Fruit fly (Drosophila melanogaster) whole organism, embryonic: Measurements from ENCODE around the gene Ant2.

Source experiments
- BEAF-32 ChIP-seq: fragments of 200-800 bp; sonication (Bioruptor generic); optimal IDR thresholded peaks from 3 replicates; lab custom pipeline; 2017; ENCODE audit warnings: missing biosample characterization, missing genetic modification characterization, mild to moderate bottlenecking, moderate library complexity, missing genetic modification reagents
- Bdp1 ChIP-seq: fragments of 200-800 bp; sonication (Bioruptor generic); optimal IDR thresholded peaks from 3 replicates; lab custom pipeline; 2016; ENCODE audit warnings: missing biosample characterization, missing genetic modification characterization
- CG10267 ChIP-seq: fragments of 200-800 bp; sonication (Bioruptor generic); optimal IDR thresholded peaks from 2 replicates; lab custom pipeline; 2018; ENCODE audit warnings: missing biosample characterization, mild to moderate bottlenecking, missing genetic modification characterization, moderate library complexity
- CG10366 ChIP-seq: fragments of 200-800 bp; sonication (Bioruptor generic); IDR thresholded peaks from 2 replicates; pipeline ENCODE4 v1.3.6; 2022; ENCODE audit warnings: missing biosample characterization, missing genetic modification characterization
- CG10543 ChIP-seq: fragments of 200-800 bp; sonication (Bioruptor generic); optimal IDR thresholded peaks from 3 replicates; lab custom pipeline; 2017; ENCODE audit warnings: missing biosample characterization, mild to moderate bottlenecking, missing genetic modification characterization, moderate library complexity
- CG12155 ChIP-seq: fragments of 200-800 bp; sonication (Bioruptor generic); optimal IDR thresholded peaks from 3 replicates; lab custom pipeline; 2016; ENCODE audit warnings: missing biosample characterization, missing genetic modification characterization
- CG12236 ChIP-seq: fragments of 200-800 bp; sonication (Bioruptor generic); optimal IDR thresholded peaks from 2 replicates; lab custom pipeline; 2016; ENCODE audit warnings: missing biosample characterization, missing genetic modification characterization
- CG13296 ChIP-seq: fragments of 200-800 bp; sonication (Bioruptor generic); optimal IDR thresholded peaks from 3 replicates; lab custom pipeline; 2018; ENCODE audit warnings: missing biosample characterization, mild to moderate bottlenecking, missing genetic modification characterization
- CG13424 ChIP-seq: fragments of 200-800 bp; sonication (Bioruptor generic); optimal IDR thresholded peaks from 2 replicates; lab custom pipeline; 2019; ENCODE audit warnings: missing biosample characterization, mild to moderate bottlenecking, missing genetic modification characterization, moderate library complexity
- CG14667 ChIP-seq: fragments of 200-800 bp; sonication (Bioruptor generic); IDR thresholded peaks from 2 replicates; pipeline ENCODE4 v1.3.6; 2022; ENCODE audit warnings: missing biosample characterization, missing genetic modification characterization
- CG15073 ChIP-seq: fragments of 200-800 bp; sonication (Bioruptor generic); optimal IDR thresholded peaks from 2 replicates; lab custom pipeline; 2016; ENCODE audit warnings: missing biosample characterization, missing genetic modification characterization
- CG16779 ChIP-seq: fragments of 200-800 bp; sonication (Bioruptor generic); IDR thresholded peaks from 2 replicates; pipeline ENCODE4 v1.3.6; 2022; ENCODE audit warnings: missing biosample characterization, missing genetic modification characterization
- CG17568 ChIP-seq: fragments of 200-800 bp; sonication (Bioruptor generic); optimal IDR thresholded peaks from 2 replicates; lab custom pipeline; 2018; ENCODE audit warnings: missing biosample characterization, mild to moderate bottlenecking, missing genetic modification characterization, moderate library complexity
- CG18476 ChIP-seq: fragments of 200-800 bp; sonication (Bioruptor generic); optimal IDR thresholded peaks from 2 replicates; lab custom pipeline; 2016; ENCODE audit warnings: missing biosample characterization, mild to moderate bottlenecking, missing genetic modification characterization
- CG18619 ChIP-seq: fragments of 200-800 bp; sonication (Bioruptor generic); optimal IDR thresholded peaks from 3 replicates; lab custom pipeline; 2017; ENCODE audit warnings: missing biosample characterization, mild to moderate bottlenecking, missing genetic modification characterization
- CG2120 ChIP-seq: fragments of 200-800 bp; sonication (Bioruptor generic); optimal IDR thresholded peaks from 3 replicates; lab custom pipeline; 2016; ENCODE audit warnings: missing biosample characterization, missing genetic modification characterization
- CG2712 ChIP-seq: fragments of 200-800 bp; optimal IDR thresholded peaks from 3 replicates; lab custom pipeline; 2019; ENCODE audit warnings: missing biosample characterization, mild to moderate bottlenecking, missing genetic modification characterization, moderate library complexity
- CG3726 ChIP-seq: fragments of 200-800 bp; sonication (Bioruptor generic); IDR thresholded peaks from 3 replicates; pipeline ENCODE4, ENCODE4 v1.3.6; 2022; ENCODE audit warnings: missing biosample characterization, missing genetic modification characterization
- CG4424 ChIP-seq: fragments of 200-800 bp; sonication (Bioruptor generic); optimal IDR thresholded peaks from 3 replicates; lab custom pipeline; 2016; ENCODE audit warnings: missing biosample characterization, missing genetic modification characterization
- CG4707 ChIP-seq: fragments of 200-800 bp; sonication (Bioruptor generic); optimal IDR thresholded peaks from 2 replicates; lab custom pipeline; 2018; ENCODE audit warnings: missing biosample characterization, mild to moderate bottlenecking, missing genetic modification characterization, moderate library complexity
- CG4854 ChIP-seq: fragments of 200-800 bp; sonication (Bioruptor generic); optimal IDR thresholded peaks from 2 replicates; lab custom pipeline; 2016; ENCODE audit warnings: missing biosample characterization, missing genetic modification characterization, inconsistent platforms
- CG6254 ChIP-seq: fragments of 200-800 bp; sonication (Bioruptor generic); optimal IDR thresholded peaks from 3 replicates; lab custom pipeline; 2017; ENCODE audit warnings: mild to moderate bottlenecking, missing biosample characterization, missing genetic modification reagents, missing genetic modification characterization
- CG7271 ChIP-seq: fragments of 200-800 bp; sonication (Bioruptor generic); optimal IDR thresholded peaks from 2 replicates; lab custom pipeline; 2018; ENCODE audit warnings: missing biosample characterization, mild to moderate bottlenecking, missing genetic modification characterization, moderate library complexity
- CG7556 ChIP-seq: fragments of 200-800 bp; sonication (Bioruptor generic); optimal IDR thresholded peaks from 2 replicates; lab custom pipeline; 2017; ENCODE audit warnings: missing biosample characterization, mild to moderate bottlenecking, missing genetic modification characterization
- CG7786 ChIP-seq: fragments of 200-800 bp; sonication (Bioruptor generic); optimal IDR thresholded peaks from 2 replicates; lab custom pipeline; 2016; ENCODE audit warnings: missing biosample characterization, missing genetic modification characterization
- CG8924 ChIP-seq: fragments of 200-800 bp; optimal IDR thresholded peaks from 3 replicates; lab custom pipeline; 2019; ENCODE audit warnings: missing biosample characterization, mild to moderate bottlenecking, missing genetic modification characterization, moderate library complexity
- CG9797 ChIP-seq: fragments of 200-800 bp; sonication (Bioruptor generic); optimal IDR thresholded peaks from 3 replicates; lab custom pipeline; 2018; ENCODE audit warnings: missing biosample characterization, mild to moderate bottlenecking, missing genetic modification characterization
- Deaf1 ChIP-seq: fragments of 200-800 bp; optimal IDR thresholded peaks from 3 replicates; lab custom pipeline; 2019; ENCODE audit warnings: missing biosample characterization, mild to moderate bottlenecking, missing genetic modification characterization, moderate library complexity
- Elba2 ChIP-seq: fragments of 200-800 bp; sonication (Bioruptor generic); optimal IDR thresholded peaks from 3 replicates; lab custom pipeline; 2016; ENCODE audit warnings: missing biosample characterization, missing genetic modification characterization
- H15 ChIP-seq: fragments of 200-800 bp; sonication (Bioruptor generic); IDR thresholded peaks from 3 replicates; pipeline ENCODE4 v1.3.6; 2022; ENCODE audit warnings: missing biosample characterization, missing genetic modification characterization
- Lhr ChIP-seq: fragments of 200-800 bp; sonication (Bioruptor generic); optimal IDR thresholded peaks from 3 replicates; lab custom pipeline; 2017; ENCODE audit warnings: mild to moderate bottlenecking, missing biosample characterization, missing genetic modification reagents, missing genetic modification characterization
- Meics ChIP-seq: fragments of 200-800 bp; sonication (Bioruptor generic); optimal IDR thresholded peaks from 2 replicates; lab custom pipeline; 2017; ENCODE audit warnings: missing biosample characterization, mild to moderate bottlenecking, missing genetic modification characterization
- NC2β ChIP-seq: fragments of 200-800 bp; sonication (Bioruptor generic); optimal IDR thresholded peaks from 2 replicates; lab custom pipeline; 2016; ENCODE audit warnings: missing biosample characterization, missing genetic modification characterization
- Sox102F ChIP-seq: fragments of 200-800 bp; sonication (Bioruptor generic); optimal IDR thresholded peaks from 2 replicates; lab custom pipeline; 2018; ENCODE audit warnings: missing biosample characterization, mild to moderate bottlenecking, missing genetic modification characterization, moderate library complexity
- Taf1 ChIP-seq: fragments of 200-800 bp; sonication (Bioruptor generic); IDR thresholded peaks from 2 replicates; pipeline ENCODE4 v1.3.6; 2022; ENCODE audit warnings: missing biosample characterization, missing genetic modification characterization
- Tbp ChIP-seq: fragments of >200 bp; optimal IDR thresholded peaks from 2 replicates; lab custom pipeline; 2018; ENCODE audit warnings: missing biosample characterization, missing genetic modification characterization
- Trl ChIP-seq, 3 experiments: fragments of >200 bp in 2 of 3; fragments of 200-800 bp in 1 of 3; sonication (Bioruptor generic) in 1 of 3; optimal IDR thresholded peaks; 2 replicates in 1 of 3; 3 replicates in 2 of 3; lab custom pipeline; 2016 to 2017; ENCODE audit warnings: missing biosample characterization in 1 of 3, missing genetic modification characterization in 1 of 3
- al ChIP-seq: fragments of 200-800 bp; sonication (Bioruptor generic); IDR thresholded peaks from 2 replicates; pipeline ENCODE4 v1.3.6; 2022; ENCODE audit warnings: missing biosample characterization, missing genetic modification characterization
- dati ChIP-seq: fragments of 200-800 bp; sonication (Bioruptor generic); IDR thresholded peaks from 2 replicates; pipeline ENCODE4 v1.3.6; 2022; ENCODE audit warnings: missing biosample characterization, missing genetic modification characterization
- dimm ChIP-seq: fragments of 200-800 bp; sonication (Bioruptor generic); IDR thresholded peaks from 2 replicates; pipeline ENCODE4 v1.3.6; 2022; ENCODE audit warnings: missing biosample characterization, missing genetic modification characterization
- dpn ChIP-seq, 2 experiments: fragments of 200-800 bp; sonication (Bioruptor generic); optimal IDR thresholded peaks; 3 replicates each; lab custom pipeline; 2016; ENCODE audit warnings: missing biosample characterization in 2 of 2, missing genetic modification characterization in 2 of 2
- dysf ChIP-seq: fragments of 200-800 bp; sonication (Bioruptor generic); IDR thresholded peaks from 3 replicates; pipeline ENCODE4 v1.3.6; 2022; ENCODE audit warnings: missing biosample characterization, missing genetic modification characterization
- fd102C ChIP-seq: fragments of 200-800 bp; sonication (Bioruptor generic); optimal IDR thresholded peaks from 2 replicates; lab custom pipeline; 2018; ENCODE audit warnings: missing biosample characterization, mild to moderate bottlenecking, missing genetic modification characterization, moderate library complexity
- fd3F ChIP-seq: fragments of 200-800 bp; sonication (Bioruptor generic); optimal IDR thresholded peaks from 2 replicates; lab custom pipeline; 2018; ENCODE audit warnings: missing biosample characterization, mild to moderate bottlenecking, missing genetic modification characterization, moderate library complexity
- gro ChIP-seq: fragments of 200-800 bp; sonication (Bioruptor generic); optimal IDR thresholded peaks from 2 replicates; lab custom pipeline; 2016; ENCODE audit warnings: missing biosample characterization, missing genetic modification characterization
- lbe ChIP-seq: fragments of 200-800 bp; sonication (Bioruptor generic); optimal IDR thresholded peaks from 2 replicates; lab custom pipeline; 2016; ENCODE audit warnings: missing biosample characterization, mild to moderate bottlenecking, missing genetic modification characterization
- odd ChIP-seq: fragments of 200-800 bp; sonication (Bioruptor generic); optimal IDR thresholded peaks from 2 replicates; lab custom pipeline; 2017; ENCODE audit warnings: missing biosample characterization, mild to moderate bottlenecking, missing genetic modification characterization
- pfk ChIP-seq: fragments of 200-800 bp; sonication (Bioruptor generic); optimal IDR thresholded peaks from 2 replicates; lab custom pipeline; 2018; ENCODE audit warnings: missing biosample characterization, mild to moderate bottlenecking, missing genetic modification characterization, moderate library complexity
- wor ChIP-seq: fragments of 200-800 bp; sonication (Bioruptor generic); IDR thresholded peaks from 2 replicates; pipeline ENCODE4 v1.3.6; 2022; ENCODE audit warnings: missing biosample characterization, missing genetic modification characterization

Gene Ant2

DNA sequence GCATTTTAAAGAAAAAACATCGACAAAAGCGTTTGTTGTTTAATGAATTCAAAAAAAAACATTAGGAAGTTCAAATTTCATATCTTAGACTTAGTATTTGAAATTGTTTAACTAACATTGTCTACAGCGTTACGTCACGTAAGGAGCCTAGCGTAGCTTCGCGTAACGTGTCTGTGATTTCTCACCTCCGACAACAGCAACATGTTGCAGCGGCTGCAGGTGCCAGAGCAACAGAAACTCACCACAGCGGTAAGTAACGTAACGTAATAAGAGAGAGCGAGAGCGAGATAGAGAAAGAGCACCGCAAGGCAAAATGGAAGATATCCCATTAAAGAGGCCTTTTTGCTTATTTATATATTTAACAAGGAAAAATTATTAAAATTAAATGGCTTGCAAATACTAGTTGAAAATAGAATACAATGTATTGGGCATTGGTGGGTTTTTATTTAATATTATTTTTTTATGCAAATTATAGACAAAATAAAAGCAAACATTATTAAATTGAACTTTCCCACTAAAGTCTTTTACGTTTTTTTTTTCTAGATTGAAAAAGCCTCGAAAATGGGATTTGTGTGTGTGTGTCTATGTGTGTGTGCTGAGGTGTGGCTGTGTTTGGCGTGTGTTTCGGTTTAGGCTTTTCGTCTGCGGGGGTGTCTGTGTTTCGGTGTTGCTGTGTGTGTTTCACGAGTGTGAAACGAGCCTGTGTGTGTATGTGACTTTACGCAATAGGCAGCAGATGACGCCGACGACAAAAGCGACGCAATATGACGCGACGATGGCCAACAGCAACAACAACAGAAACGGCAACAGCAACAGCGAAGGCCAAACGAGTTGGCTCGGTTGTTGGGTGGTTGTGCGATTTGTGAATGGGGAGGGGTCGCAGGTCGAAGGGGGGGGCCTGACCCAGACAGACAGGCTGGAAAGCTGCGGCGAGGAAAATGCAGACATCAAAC lies 56.5 kb downstream of the Ant2 start (continued):
- TF ChIP-seq BEAF-32 (GFP tag; lab: Kevin White, UChicago) (no peak), CG10543 (GFP tag; lab: Kevin White, UChicago) (peak; percentile 0), Tbp (GFP tag; lab: Kevin White, UChicago) (no peak), CG9797 (no peak), CG4707 (GFP tag; lab: Kevin White, UChicago) (no peak), fd102C (no peak), CG16779 (GFP tag; lab: Robert Waterston, UW) (no peak), CG6254 (no peak), CG15073 (GFP tag; lab: Kevin White, UChicago) (no peak), Lhr (GFP tag; lab: Kevin White, UChicago) (no peak), CG14667 (GFP tag; lab: Robert Waterston, UW) (no peak), Meics (GFP tag; lab: Kevin White, UChicago) (no peak), dati (GFP tag; lab: Robert Waterston, UW) (no peak), Taf1 (GFP tag; lab: Robert Waterston, UW) (no peak), Elba2 (GFP tag; lab: Kevin White, UChicago) (no peak), CG7271 (no peak), CG2712 (tag; lab: Kevin White, UChicago) (no peak), CG7786 (GFP tag; lab: Kevin White, UChicago) (no peak), Bdp1 (GFP tag; lab: Kevin White, UChicago) (no peak), CG2120 (GFP tag; lab: Kevin White, UChicago) (no peak), CG10366 (GFP tag; lab: Robert Waterston, UW) (no peak), CG17568 (GFP tag; lab: Kevin White, UChicago) (no peak), CG13424 (tag; lab: Kevin White, UChicago) (no peak), Sox102F (GFP tag; lab: Kevin White, UChicago) (peak; percentile 8), CG10267 (tag; lab: Kevin White, UChicago) (no peak), al (GFP tag; lab: Robert Waterston, UW) (no peak), Trl (optimal IDR thresholded peaks at IDR 0.05; lab: Kevin White, UChicago) (peak; percentile 38 to 55), Trl (GFP tag; optimal IDR thresholded peaks at IDR 0.05; lab: Kevin White, UChicago) (no peak), Deaf1 (tag; lab: Kevin White, UChicago) (peak; percentile 85), H15 (no peak), dysf (GFP tag; lab: Robert Waterston, UW) (no peak), CG4424 (no peak), CG18619 (no peak), dimm (GFP tag; lab: Robert Waterston, UW) (no peak), CG12155 (no peak), CG7556 (GFP tag; lab: Kevin White, UChicago) (no peak), CG3726 (GFP tag; lab: Robert Waterston, UW) (no peak), pfk (GFP tag; lab: Kevin White, UChicago) (no peak), NC2β (no peak), CG12236 (no peak), fd3F (GFP tag; lab: Kevin White, UChicago) (no peak), odd (GFP tag; lab: Kevin White, UChicago) (no peak), CG4854 (GFP tag; lab: Kevin White, UChicago) (no peak), lbe (GFP tag; lab: Kevin White, UChicago) (no peak), wor (GFP tag; lab: Robert Waterston, UW) (no peak), dpn (GFP tag; optimal IDR thresholded peaks at IDR 0.05; lab: Kevin White, UChicago) (no peak), CG8924 (tag; lab: Kevin White, UChicago) (no peak), CG13296 (GFP tag; lab: Kevin White, UChicago) (no peak), CG18476 (no peak), gro (GFP tag; lab: Kevin White, UChicago) (no peak)
